Fruit fly (Drosophila melanogaster) ovary, adult (tissue): Measurements from ENCODE around the gene Vha26.

Source experiments
- CG17801 ChIP-seq: fragments of 200-800 bp; optimal IDR thresholded peaks from 2 replicates; lab custom pipeline; 2019; ENCODE audit warnings: missing biosample characterization, mild to moderate bottlenecking, missing genetic modification characterization, moderate library complexity; ENCODE audit not compliant: partially characterized antibody

Vha26 gene

DNA sequence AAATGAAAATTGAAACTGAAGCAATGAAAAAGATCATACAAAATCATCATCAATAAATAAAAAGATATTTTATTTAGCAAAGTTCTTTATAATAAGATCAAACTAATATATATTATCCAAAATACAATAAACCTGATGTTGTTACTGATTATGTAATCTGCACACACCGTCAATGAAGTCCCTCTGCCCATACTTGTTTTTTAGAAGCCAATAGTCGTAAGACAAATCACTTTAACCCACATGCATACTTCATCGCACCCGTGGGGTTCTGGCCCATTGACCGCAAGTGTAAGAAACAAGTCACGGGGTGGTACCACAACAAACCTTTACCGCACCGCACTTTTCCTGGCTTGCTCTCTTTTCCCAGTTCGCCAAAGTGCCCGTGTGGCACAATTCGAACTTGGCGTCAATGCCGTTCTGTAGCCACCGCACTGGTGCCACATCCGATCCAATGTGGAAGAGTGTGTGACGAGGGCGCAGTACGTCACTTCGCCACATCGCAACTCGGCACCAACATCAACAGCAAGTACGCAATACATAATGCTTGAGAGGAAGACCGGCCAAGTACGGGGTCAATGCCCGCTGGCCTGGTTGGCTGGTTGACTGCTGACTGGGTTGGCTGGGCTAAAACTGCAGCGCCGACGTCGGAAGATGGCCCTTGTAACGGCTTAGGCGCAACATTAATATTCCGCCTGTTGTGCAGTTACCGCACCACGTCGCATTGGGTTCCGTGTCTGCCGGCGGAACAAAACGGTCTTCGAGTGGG, 18.5 kb upstream of the Vha26 start:
- TF ChIP-seq CG17801 (GFP tag; lab: Kevin White, UChicago) = no peak

DNA sequence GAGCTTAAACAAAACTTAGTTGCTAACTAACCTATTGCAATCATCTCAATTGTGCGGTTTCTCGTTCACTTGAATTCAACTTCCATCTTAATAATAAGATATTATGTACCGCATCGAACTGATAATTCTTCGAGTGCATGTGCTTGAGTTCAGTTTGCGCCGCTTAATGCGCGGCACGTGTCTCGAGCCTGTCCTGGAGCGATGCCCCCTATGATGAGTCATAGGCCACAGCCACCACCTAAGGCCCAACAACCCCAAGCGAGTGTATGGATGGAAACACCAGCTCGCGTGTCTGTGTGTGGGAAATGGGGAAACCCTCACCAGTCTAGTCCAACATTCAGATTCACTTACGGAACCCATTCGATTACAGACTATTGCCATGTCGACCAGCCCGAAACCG, 17.7 kb upstream of the Vha26 start:
- no peak for TF ChIP-seq CG17801 (GFP tag; lab: Kevin White, UChicago)

DNA sequence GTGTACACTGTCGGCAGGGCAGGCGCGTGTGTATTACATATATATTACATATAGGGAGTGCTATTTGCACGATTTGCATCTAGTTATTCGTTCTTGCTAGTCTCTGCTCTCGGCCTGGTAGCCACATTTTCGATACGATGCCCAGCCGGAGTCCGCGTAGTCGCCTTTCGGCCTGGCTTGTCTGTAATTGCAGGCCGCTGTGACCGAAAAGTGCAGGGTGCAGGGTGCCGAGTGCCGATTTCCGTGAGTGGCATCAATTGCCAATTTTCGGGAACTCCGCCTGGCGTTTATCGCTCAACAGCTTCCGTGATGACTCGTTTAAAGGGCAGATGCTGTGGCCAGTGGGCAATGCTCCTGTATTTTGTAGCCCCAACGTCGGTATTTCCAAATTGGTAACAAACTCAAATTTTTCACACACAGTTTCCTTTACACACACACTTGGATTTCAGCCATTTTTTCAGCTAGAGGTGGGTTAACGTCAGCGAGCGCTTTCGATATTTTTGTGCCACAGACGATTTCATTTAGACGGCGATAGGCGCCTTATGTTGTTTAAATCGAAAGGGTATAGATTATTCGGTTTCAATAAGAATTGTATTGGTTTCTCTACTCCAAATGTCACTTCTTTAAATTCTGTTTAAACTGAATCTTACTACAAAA, 3.6 kb upstream of the Vha26 start, which contains the start of gene CG2926:
Gene CG2926 (minus strand): TSS at position 518 of the 657 bp plus-strand sequence.
- no peak for TF ChIP-seq CG17801 (GFP tag; lab: Kevin White, UChicago)

DNA sequence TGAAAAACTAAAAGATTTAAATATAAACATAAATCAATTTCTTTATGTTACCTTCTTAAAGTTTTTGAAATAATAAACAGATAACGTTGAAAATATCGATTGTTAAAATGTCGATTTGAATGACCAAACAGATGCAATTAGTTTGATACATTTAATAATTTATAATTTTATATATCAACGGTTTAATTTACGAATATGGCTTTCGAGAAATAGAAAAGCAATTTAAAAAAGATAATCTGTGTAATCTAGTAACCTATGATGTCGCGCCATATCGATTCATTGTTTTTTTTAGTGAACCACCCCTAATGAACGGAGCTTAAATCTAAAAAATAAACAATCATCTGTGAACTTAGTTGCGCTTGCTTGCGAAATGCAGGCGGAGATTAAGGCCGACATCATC, 3.0 kb upstream of the Vha26 start, which contains the start of gene PolZ2:
Gene PolZ2 (plus strand): TSS at position 301 of the 400 bp plus-strand sequence.
- TF ChIP-seq CG17801 (GFP tag; lab: Kevin White, UChicago) = no peak

DNA sequence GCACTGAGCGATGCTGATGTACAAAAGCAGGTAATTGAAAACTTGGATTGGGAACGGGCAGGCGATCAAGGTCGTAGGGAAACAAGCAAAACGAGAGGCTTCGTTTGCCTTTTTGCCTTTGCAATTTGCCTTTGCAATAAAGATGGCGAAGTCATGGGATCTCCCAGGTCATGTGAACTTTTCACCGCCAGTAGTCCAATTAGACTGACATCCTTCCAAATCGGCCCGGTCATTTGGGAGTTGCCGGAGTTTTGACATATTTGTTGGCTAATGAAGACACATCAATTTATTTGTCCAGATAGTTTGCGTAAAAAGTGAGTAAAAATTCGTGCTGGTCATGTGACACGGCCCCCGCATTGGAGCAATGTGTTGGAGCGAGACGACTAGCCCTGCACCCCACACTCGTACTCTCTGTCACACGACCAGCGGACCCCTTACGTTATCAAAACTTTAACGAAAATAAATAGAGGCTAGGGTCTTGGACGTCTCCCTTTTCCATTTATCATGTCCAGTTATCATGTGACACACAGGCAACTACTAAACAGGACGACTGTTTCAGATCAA, 528 bp downstream of the Vha26 start:
- peak; percentile 22 for TF ChIP-seq CG17801 (GFP tag; lab: Kevin White, UChicago)

DNA sequence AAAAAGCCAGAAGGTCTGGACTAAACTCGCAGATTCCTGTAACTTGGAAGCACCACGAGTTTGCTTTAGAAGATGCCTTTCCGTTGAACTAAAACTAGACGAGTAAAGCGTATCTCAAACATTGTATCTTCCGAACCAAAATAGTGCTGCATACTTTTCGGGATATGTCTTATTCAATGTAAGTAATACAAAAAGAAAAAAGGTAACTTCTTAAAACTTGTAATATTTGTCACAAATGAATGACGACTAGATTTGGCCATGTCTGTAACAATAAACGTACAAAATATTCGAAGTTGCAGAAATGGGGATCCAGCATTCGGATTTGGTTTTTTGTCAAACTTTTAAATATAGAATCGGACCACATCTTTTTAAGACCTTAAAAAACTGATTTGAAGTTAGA, 3.3 kb downstream of the Vha26 start:
- TF ChIP-seq CG17801 (GFP tag; lab: Kevin White, UChicago) = peak; percentile 40

DNA sequence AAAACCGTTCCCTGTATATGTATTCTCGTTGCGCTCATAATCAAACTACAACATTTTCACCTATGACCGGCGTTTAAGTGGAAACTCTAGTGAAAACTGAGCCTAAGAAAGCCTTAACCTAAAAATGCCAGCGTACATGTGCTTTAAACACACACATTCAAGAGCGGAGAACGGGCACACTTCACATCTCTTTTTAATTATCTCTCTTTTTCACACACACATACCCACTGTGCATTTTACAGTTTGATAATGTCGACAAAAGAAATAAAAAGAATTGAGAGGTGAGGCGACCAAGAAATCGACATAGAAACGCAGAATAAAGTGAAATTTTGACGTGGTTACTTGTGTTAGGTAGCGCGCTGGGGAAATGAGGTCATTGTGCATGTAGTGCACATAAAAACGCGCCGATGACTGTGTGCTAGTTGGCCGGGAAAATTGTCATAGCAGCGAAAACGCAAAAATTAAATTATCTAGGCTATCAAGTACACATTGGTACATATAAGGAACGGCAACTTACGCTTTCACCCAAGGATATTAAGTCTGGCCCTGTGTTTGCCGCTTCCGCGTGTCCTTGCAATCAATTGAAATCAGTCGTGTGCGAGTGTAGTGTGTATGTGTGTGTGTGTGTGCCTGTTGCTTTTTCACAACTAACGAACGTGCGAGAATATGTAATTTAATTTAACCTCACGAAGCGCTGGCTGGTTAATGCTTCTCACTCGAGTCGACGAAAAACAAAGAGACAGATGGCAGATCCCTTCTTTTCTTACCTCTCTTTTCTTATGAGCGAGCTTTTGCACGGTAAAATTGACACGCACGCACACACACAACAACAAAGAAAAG, 8.2 kb downstream of the Vha26 start:
- peak; percentile 46 for TF ChIP-seq CG17801 (GFP tag; lab: Kevin White, UChicago)

DNA sequence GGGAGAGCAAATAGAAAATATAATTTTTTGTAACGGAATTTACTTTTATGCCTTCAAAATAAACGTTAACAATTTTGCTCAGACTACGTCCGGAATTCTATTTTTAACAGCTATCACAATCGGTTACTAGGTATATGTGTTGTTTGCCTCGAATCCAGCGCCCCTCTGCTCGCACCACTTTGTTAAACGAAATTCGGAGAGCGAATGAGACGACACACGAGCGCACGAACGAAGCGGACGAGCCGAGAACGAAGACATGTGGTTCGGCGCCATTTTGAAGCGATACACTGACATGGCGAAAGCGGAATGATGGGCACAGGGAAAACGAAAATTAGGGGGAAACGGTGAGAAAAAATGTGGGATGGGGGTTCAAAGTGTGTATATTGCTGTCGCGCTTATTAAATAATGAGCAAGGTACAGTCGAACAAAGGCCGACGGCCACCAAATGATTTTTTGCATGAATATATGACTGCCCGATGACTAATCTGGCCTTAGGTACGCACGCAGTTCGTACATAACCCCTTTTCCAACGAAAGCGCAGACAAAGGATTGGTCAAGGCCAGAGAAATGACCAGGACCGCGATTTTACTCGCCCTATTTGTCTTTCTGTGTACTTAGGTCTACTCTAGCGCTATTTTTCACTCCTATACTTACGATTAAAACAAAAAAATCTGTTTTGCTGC, 8.9 kb downstream of the Vha26 start:
- TF ChIP-seq CG17801 (GFP tag; lab: Kevin White, UChicago) = peak; percentile 67

DNA sequence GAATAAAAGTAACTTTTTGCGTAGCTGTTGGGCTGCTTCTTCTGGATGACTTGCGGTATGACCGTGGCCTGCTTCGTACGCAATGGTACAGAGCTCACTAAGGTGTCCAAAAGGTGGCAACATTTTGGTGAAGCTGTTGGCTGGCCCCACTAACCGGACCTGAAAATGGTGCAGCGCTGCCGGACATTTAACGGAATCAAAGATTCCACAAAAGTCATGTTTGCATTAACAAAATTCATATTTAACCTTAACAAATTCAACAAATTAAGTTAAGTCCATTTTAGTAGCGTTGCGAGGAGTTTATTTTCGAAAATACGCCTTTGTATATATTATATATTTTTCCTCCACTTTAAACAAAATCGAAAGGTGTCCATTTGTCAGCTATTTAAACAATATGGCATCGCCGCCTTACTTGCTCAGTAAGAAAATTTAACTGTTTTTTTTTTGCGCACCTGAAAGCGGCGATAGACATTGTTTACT, 9.5 kb downstream of the Vha26 start, which contains the start of the genes kra and SecS:
Gene kra (minus strand): TSS at position 93 of the 480 bp plus-strand sequence.
Gene SecS (plus strand): TSS at position 390 of the 480 bp plus-strand sequence.
- no peak for TF ChIP-seq CG17801 (GFP tag; lab: Kevin White, UChicago)

DNA sequence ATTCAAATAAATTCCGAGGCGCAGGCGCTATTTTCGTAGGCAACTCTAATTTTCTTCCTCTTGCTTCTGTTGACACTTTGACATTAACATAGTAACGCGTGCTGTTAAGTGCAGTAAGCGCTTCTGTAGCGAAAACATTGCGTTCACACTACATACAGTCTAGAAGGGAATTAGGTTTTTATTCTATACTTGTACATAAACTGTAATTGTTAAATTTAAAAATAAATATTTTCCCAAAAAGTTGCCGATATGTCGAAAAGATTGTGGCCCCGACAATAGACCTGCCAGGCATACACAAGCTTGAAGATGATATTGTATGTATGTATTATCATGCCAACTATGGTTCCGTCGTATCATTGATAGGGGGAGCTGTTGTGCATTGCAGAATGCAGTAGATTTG, 14.9 kb downstream of the Vha26 start, which contains the start of gene asl:
Gene asl (minus strand): TSS at position 67 of the 400 bp plus-strand sequence.
- no peak for TF ChIP-seq CG17801 (GFP tag; lab: Kevin White, UChicago)

DNA sequence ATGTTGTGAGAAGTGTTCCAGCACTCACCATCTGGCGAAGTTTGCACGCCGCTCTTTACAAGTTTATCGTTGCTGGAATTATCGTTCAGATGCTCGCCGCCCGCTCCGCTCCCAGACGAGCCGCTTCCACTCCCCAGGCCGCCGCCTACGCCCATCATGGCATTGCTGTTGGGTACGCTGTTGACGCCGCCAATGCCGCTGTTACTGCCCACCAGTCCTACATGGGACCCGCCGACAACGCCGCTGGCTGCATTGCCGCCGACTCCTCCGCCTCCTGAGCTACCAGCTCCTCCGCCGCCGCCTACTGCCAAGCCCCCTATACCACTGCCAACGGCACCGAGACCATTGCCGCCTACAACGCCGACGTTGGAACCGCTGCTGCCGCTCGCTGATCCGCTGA, 16.9 kb downstream of the Vha26 start:
- TF ChIP-seq CG17801 (GFP tag; lab: Kevin White, UChicago) = no peak

DNA sequence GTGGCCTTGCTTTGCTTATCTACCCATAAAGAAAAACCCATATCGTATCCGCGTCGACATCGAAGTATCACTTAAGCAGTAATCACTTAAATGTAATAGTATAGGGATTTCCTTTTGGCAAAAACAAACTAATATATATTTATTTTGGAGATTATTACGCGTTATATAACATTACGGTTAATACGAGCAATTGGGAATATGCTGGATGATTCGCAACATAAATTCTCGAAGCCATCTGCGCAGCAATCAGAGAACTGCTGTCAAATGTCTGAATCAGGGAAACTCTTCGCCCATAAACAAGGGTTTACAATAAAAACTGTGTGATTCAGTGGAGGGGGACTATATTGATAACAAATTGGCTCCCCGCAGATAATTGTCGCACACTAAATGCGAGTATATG, 19.1 kb downstream of the Vha26 start:
- no peak for TF ChIP-seq CG17801 (GFP tag; lab: Kevin White, UChicago)

DNA sequence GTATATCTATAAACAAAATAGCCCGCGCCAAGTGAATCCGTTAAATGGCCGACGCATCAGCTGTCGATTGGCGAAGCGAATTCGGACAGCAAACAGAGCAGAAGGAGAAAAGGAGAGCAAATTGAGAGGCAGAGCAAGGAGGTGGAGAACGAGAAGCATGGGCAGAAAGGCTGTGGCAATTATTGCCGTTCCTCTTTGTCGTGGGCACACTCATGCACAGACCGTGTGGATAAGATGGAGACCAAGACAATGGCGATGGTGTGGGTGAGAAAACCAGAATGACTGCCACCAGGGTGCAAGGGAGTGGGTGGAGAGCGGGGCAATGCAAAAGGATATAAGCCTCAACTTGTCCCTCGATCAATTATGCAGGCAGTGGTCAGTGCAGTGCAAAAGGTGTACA, 19.6 kb downstream of the Vha26 start:
- TF ChIP-seq CG17801 (GFP tag; lab: Kevin White, UChicago) = no peak

DNA sequence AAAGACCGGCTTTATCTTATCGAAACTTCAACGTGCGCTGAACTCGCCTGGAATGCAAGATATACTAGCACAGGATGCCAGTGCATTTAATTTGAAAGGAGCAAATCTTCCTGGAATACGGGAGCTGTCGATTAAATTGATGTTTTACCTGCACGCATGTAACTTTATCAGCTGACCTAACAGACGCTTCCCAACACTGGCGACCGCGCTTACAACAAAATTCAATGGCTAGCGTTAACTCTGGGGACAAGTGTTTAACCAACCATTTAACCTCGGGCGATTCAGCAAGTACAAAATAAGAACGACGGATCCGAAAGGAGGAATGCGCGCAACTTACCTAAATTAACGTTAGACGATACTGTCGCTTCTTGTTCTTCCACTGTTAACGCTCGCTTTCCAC, 20.2 kb downstream of the Vha26 start:
- peak; percentile 4 for TF ChIP-seq CG17801 (GFP tag; lab: Kevin White, UChicago)
